Fruit fly (Drosophila melanogaster) whole organism, embryonic: ENCODE results near the gene CG5608.

ENCODE experiments used
- B-H2 ChIP-seq: fragments of 200-800 bp; sonication (Bioruptor generic); optimal IDR thresholded peaks from 2 replicates; lab custom pipeline; 2018; ENCODE audit warnings: missing biosample characterization, mild to moderate bottlenecking, missing genetic modification characterization
- CG10366 ChIP-seq: fragments of 200-800 bp; sonication (Bioruptor generic); IDR thresholded peaks from 2 replicates; pipeline ENCODE4 v1.3.6; 2022; ENCODE audit warnings: missing biosample characterization, missing genetic modification characterization
- CG10543 ChIP-seq: fragments of 200-800 bp; sonication (Bioruptor generic); optimal IDR thresholded peaks from 3 replicates; lab custom pipeline; 2017; ENCODE audit warnings: missing biosample characterization, mild to moderate bottlenecking, missing genetic modification characterization, moderate library complexity
- CG11247 ChIP-seq: fragments of 200-800 bp; sonication (Bioruptor generic); IDR thresholded peaks from 2 replicates; pipeline ENCODE4 v1.3.6; 2022; ENCODE audit warnings: missing biosample characterization, missing genetic modification characterization
- CG11723 ChIP-seq: fragments of 200-800 bp; sonication (Bioruptor generic); optimal IDR thresholded peaks from 2 replicates; lab custom pipeline; 2017; ENCODE audit warnings: missing biosample characterization, mild to moderate bottlenecking, missing genetic modification characterization
- CG1233 ChIP-seq: fragments of 200-800 bp; sonication (Bioruptor generic); optimal IDR thresholded peaks from 4 replicates; lab custom pipeline; 2018; ENCODE audit warnings: missing biosample characterization, mild to moderate bottlenecking, missing genetic modification characterization
- CG12942 ChIP-seq: fragments of 200-800 bp; sonication (Bioruptor generic); optimal IDR thresholded peaks from 3 replicates; lab custom pipeline; 2016; ENCODE audit warnings: missing biosample characterization, missing genetic modification characterization
- CG14965 ChIP-seq: fragments of 200-800 bp; sonication (Bioruptor generic); optimal IDR thresholded peaks from 2 replicates; lab custom pipeline; 2016; ENCODE audit warnings: missing biosample characterization, missing genetic modification characterization, borderline replicate concordance
- CG1529 ChIP-seq: fragments of 200-800 bp; sonication (Bioruptor generic); optimal IDR thresholded peaks from 3 replicates; lab custom pipeline; 2018; ENCODE audit warnings: missing biosample characterization, missing genetic modification characterization
- CG15479 ChIP-seq: fragments of 200-800 bp; sonication (Bioruptor generic); optimal IDR thresholded peaks from 3 replicates; lab custom pipeline; 2019; ENCODE audit warnings: missing biosample characterization, mild to moderate bottlenecking, missing genetic modification characterization, moderate library complexity
- CG17186 ChIP-seq: fragments of 200-800 bp; sonication (Bioruptor generic); optimal IDR thresholded peaks from 3 replicates; lab custom pipeline; 2017; ENCODE audit warnings: missing biosample characterization, missing genetic modification reagents, missing genetic modification characterization
- CG17361 ChIP-seq: fragments of 200-800 bp; sonication (Bioruptor generic); IDR thresholded peaks from 3 replicates; pipeline ENCODE4 v1.3.6; 2022; ENCODE audit warnings: missing biosample characterization, missing genetic modification characterization
- CG18599 ChIP-seq: fragments of 200-800 bp; sonication (Bioruptor generic); optimal IDR thresholded peaks from 3 replicates; lab custom pipeline; 2017; ENCODE audit warnings: missing biosample characterization, missing genetic modification characterization, mild to moderate bottlenecking, moderate library complexity, missing genetic modification reagents
- CG2116 ChIP-seq: fragments of 200-800 bp; sonication (Bioruptor generic); optimal IDR thresholded peaks from 3 replicates; lab custom pipeline; 2018; ENCODE audit warnings: missing biosample characterization, mild to moderate bottlenecking, missing genetic modification characterization
- CG2129 ChIP-seq: fragments of 200-800 bp; sonication (Bioruptor generic); IDR thresholded peaks from 2 replicates; pipeline ENCODE4 v1.3.6; 2022; ENCODE audit warnings: missing biosample characterization, missing genetic modification characterization; ENCODE audit not compliant: partially characterized antibody
- CG5245 ChIP-seq: fragments of 200-800 bp; sonication (Bioruptor generic); optimal IDR thresholded peaks from 3 replicates; lab custom pipeline; 2016; ENCODE audit warnings: missing biosample characterization, missing genetic modification characterization
- CG7357 ChIP-seq: fragments of 200-800 bp; sonication (Bioruptor generic); IDR thresholded peaks from 3 replicates; pipeline ENCODE4 v1.3.6; 2022; ENCODE audit warnings: missing biosample characterization, missing genetic modification characterization
- CG7963 ChIP-seq: fragments of 200-800 bp; sonication (Bioruptor generic); IDR thresholded peaks from 3 replicates; pipeline ENCODE4 v1.3.6; 2022; ENCODE audit warnings: missing biosample characterization, missing genetic modification characterization; ENCODE audit not compliant: partially characterized antibody
- CG8281 ChIP-seq: fragments of 200-800 bp; sonication (Bioruptor generic); optimal IDR thresholded peaks from 2 replicates; lab custom pipeline; 2018; ENCODE audit warnings: missing biosample characterization, mild to moderate bottlenecking, missing genetic modification characterization, moderate library complexity
- CG8478 ChIP-seq: fragments of >200 bp; optimal IDR thresholded peaks from 2 replicates; lab custom pipeline; 2018
- CG8924 ChIP-seq: fragments of 200-800 bp; optimal IDR thresholded peaks from 3 replicates; lab custom pipeline; 2019; ENCODE audit warnings: missing biosample characterization, mild to moderate bottlenecking, missing genetic modification characterization, moderate library complexity
- Drgx ChIP-seq: fragments of 200-800 bp; sonication (Bioruptor generic); IDR thresholded peaks from 2 replicates; pipeline ENCODE4 v1.3.6; 2022; ENCODE audit warnings: missing biosample characterization, missing genetic modification characterization
- E2f2 ChIP-seq: fragments of 200-800 bp; sonication (Bioruptor generic); IDR thresholded peaks from 2 replicates; pipeline ENCODE4 v1.3.6; 2022; ENCODE audit warnings: missing biosample characterization, missing genetic modification characterization
- Fer2 ChIP-seq: fragments of 200-800 bp; sonication (Bioruptor generic); optimal IDR thresholded peaks from 2 replicates; lab custom pipeline; 2018; ENCODE audit warnings: missing biosample characterization, mild to moderate bottlenecking, missing genetic modification characterization, moderate library complexity
- Fer3 ChIP-seq: fragments of 200-800 bp; sonication (Bioruptor generic); optimal IDR thresholded peaks from 2 replicates; lab custom pipeline; 2018; ENCODE audit warnings: missing biosample characterization, mild to moderate bottlenecking, missing genetic modification characterization, moderate library complexity
- HLH4C ChIP-seq: fragments of 200-800 bp; sonication (Bioruptor generic); IDR thresholded peaks from 3 replicates; pipeline ENCODE4 v1.3.6; 2022; ENCODE audit warnings: missing biosample characterization, missing genetic modification characterization; ENCODE audit not compliant: partially characterized antibody
- Hey ChIP-seq: fragments of 200-800 bp; sonication (Bioruptor generic); optimal IDR thresholded peaks from 3 replicates; lab custom pipeline; 2018; ENCODE audit warnings: missing biosample characterization, mild to moderate bottlenecking, missing genetic modification characterization
- Lim3 ChIP-seq: fragments of 200-800 bp; sonication (Bioruptor generic); IDR thresholded peaks from 2 replicates; pipeline ENCODE4 v1.3.6; 2022; ENCODE audit warnings: missing biosample characterization, missing genetic modification characterization
- MESR4 ChIP-seq: fragments of 200-800 bp; sonication (Bioruptor generic); optimal IDR thresholded peaks from 2 replicates; lab custom pipeline; 2018; ENCODE audit warnings: missing biosample characterization, mild to moderate bottlenecking, missing genetic modification characterization, moderate library complexity
- Side ChIP-seq: fragments of 200-800 bp; sonication (Bioruptor generic); optimal IDR thresholded peaks from 2 replicates; lab custom pipeline; 2016; ENCODE audit warnings: missing biosample characterization, missing genetic modification characterization
- Sin3A ChIP-seq: fragments of >200 bp; optimal IDR thresholded peaks from 2 replicates; lab custom pipeline; 2018
- Xbp1 ChIP-seq: fragments of 200-800 bp; sonication (Bioruptor generic); optimal IDR thresholded peaks from 3 replicates; lab custom pipeline; 2016; ENCODE audit warnings: missing biosample characterization, mild to moderate bottlenecking, missing genetic modification characterization
- al ChIP-seq: fragments of 200-800 bp; sonication (Bioruptor generic); IDR thresholded peaks from 2 replicates; pipeline ENCODE4 v1.3.6; 2022; ENCODE audit warnings: missing biosample characterization, missing genetic modification characterization
- aop ChIP-seq: fragments of 200-800 bp; sonication (Bioruptor generic); IDR thresholded peaks from 2 replicates; pipeline ENCODE4 v1.3.6; 2022; ENCODE audit warnings: missing biosample characterization, missing genetic modification characterization
- ase ChIP-seq: fragments of 200-800 bp; sonication (Bioruptor generic); IDR thresholded peaks from 3 replicates; pipeline ENCODE4 v1.3.6; 2022; ENCODE audit warnings: missing biosample characterization, missing genetic modification characterization
- ato ChIP-seq: fragments of 200-800 bp; sonication (Bioruptor generic); IDR thresholded peaks from 2 replicates; pipeline ENCODE4 v1.3.6; 2022; ENCODE audit warnings: missing biosample characterization, missing genetic modification characterization; ENCODE audit not compliant: partially characterized antibody
- bab2 ChIP-seq: fragments of 200-800 bp; sonication (Bioruptor generic); optimal IDR thresholded peaks from 2 replicates; lab custom pipeline; 2016; ENCODE audit warnings: missing biosample characterization, missing genetic modification characterization
- cg ChIP-seq: fragments of 200-800 bp; sonication (Bioruptor generic); optimal IDR thresholded peaks from 3 replicates; lab custom pipeline; 2019; ENCODE audit warnings: missing biosample characterization, mild to moderate bottlenecking, missing genetic modification characterization, moderate library complexity
- hth ChIP-seq: fragments of >200 bp; optimal IDR thresholded peaks from 2 replicates; lab custom pipeline; 2017; ENCODE audit warnings: inconsistent platforms
- insv ChIP-seq, 2 experiments: fragments of 200-800 bp; sonication (Bioruptor generic); optimal IDR thresholded peaks; 3 replicates each; lab custom pipeline; 2016 to 2018; ENCODE audit warnings: missing biosample characterization in 2 of 2, missing genetic modification characterization in 2 of 2
- lov ChIP-seq, 2 experiments: fragments of 200-800 bp in 1 of 2; fragments of >200 bp in 1 of 2; sonication (Bioruptor generic) in 1 of 2; IDR thresholded peaks in 1 of 2; optimal IDR thresholded peaks in 1 of 2; 2 replicates in 1 of 2; 3 replicates in 1 of 2; pipeline versions ENCODE4 v1.3.6 to Lab custom; 2017 to 2022; ENCODE audit warnings: missing biosample characterization in 1 of 2, missing genetic modification characterization in 1 of 2
- pb ChIP-seq: fragments of 200-800 bp; sonication (Bioruptor generic); optimal IDR thresholded peaks from 3 replicates; lab custom pipeline; 2016; ENCODE audit warnings: missing biosample characterization, missing genetic modification characterization
- pita ChIP-seq: fragments of 200-800 bp; sonication (Bioruptor generic); optimal IDR thresholded peaks from 2 replicates; lab custom pipeline; 2017; ENCODE audit warnings: missing biosample characterization, mild to moderate bottlenecking, missing genetic modification characterization
- pros ChIP-seq: fragments of 200-800 bp; sonication (Bioruptor generic); optimal IDR thresholded peaks from 3 replicates; lab custom pipeline; 2019; ENCODE audit warnings: missing biosample characterization, mild to moderate bottlenecking, missing genetic modification characterization, moderate library complexity
- pum ChIP-seq: fragments of 200-800 bp; sonication (Bioruptor generic); optimal IDR thresholded peaks from 2 replicates; lab custom pipeline; 2016; ENCODE audit warnings: missing biosample characterization, missing genetic modification characterization
- run ChIP-seq: fragments of 200-800 bp; sonication (Bioruptor generic); optimal IDR thresholded peaks from 3 replicates; lab custom pipeline; 2018; ENCODE audit warnings: missing biosample characterization, mild to moderate bottlenecking, missing genetic modification characterization
- sr ChIP-seq: fragments of 200-800 bp; sonication (Bioruptor generic); IDR thresholded peaks from 3 replicates; pipeline ENCODE4 v1.3.6; 2022; ENCODE audit warnings: missing biosample characterization, missing genetic modification characterization
- ssp ChIP-seq: fragments of 200-800 bp; sonication (Bioruptor generic); IDR thresholded peaks from 2 replicates; pipeline ENCODE4 v1.3.6; 2022; ENCODE audit warnings: missing biosample characterization, missing genetic modification characterization
- toy ChIP-seq: fragments of 200-800 bp; sonication (Bioruptor generic); IDR thresholded peaks from 2 replicates; pipeline ENCODE4 v1.3.6; 2022; ENCODE audit warnings: missing biosample characterization, missing genetic modification characterization
- unpg ChIP-seq: fragments of 200-800 bp; sonication (Bioruptor generic); optimal IDR thresholded peaks from 3 replicates; lab custom pipeline; 2018; ENCODE audit warnings: missing biosample characterization, mild to moderate bottlenecking, missing genetic modification characterization, moderate library complexity
- zf30C ChIP-seq: fragments of 200-800 bp; sonication (Bioruptor generic); optimal IDR thresholded peaks from 3 replicates; lab custom pipeline; 2018; ENCODE audit warnings: missing biosample characterization, mild to moderate bottlenecking, missing genetic modification characterization

Gene CG5608

dm6 chr3R:12422379-12422975, 42.6 kb downstream of the CG5608 start, which contains the start of the genes Scgbeta and CG17202 (continued):
- no peak for TF ChIP-seq CG7963 (GFP tag; lab: Robert Waterston, UW)
- TF ChIP-seq CG1529 (GFP tag; lab: Kevin White, UChicago), result no peak
- no peak for TF ChIP-seq zf30C (GFP tag; lab: Kevin White, UChicago)
- no peak for TF ChIP-seq ssp (GFP tag; lab: Robert Waterston, UW)
- TF ChIP-seq toy (GFP tag; lab: Robert Waterston, UW), result no peak
- no peak for TF ChIP-seq cg
- no peak for TF ChIP-seq run (tag; lab: Kevin White, UChicago)
- no peak for TF ChIP-seq CG5245 (GFP tag; lab: Kevin White, UChicago)
- TF ChIP-seq ase, result 0 out of 3 replicates have a peak, but pooled peaks have one; percentile 5
- no peak for TF ChIP-seq CG11247 (GFP tag; lab: Robert Waterston, UW)
- TF ChIP-seq hth (lab: Kevin White, UChicago), result no peak
- TF ChIP-seq aop (GFP tag; lab: Robert Waterston, UW), result no peak
- TF ChIP-seq CG12942 (GFP tag; lab: Kevin White, UChicago), result no peak
- TF ChIP-seq unpg (GFP tag; lab: Kevin White, UChicago), result no peak
- TF ChIP-seq insv (GFP tag; optimal IDR thresholded peaks at IDR 0.05; lab: Kevin White, UChicago), result no peak
- TF ChIP-seq CG17186 (GFP tag; lab: Kevin White, UChicago), result no peak
- no peak for TF ChIP-seq lov (optimal IDR thresholded peaks at IDR 0.05; lab: Kevin White, UChicago)
- no peak for TF ChIP-seq lov (GFP tag; IDR thresholded peaks at IDR 0.05; lab: Robert Waterston, UW)
- no peak for TF ChIP-seq CG11723
- TF ChIP-seq MESR4 (GFP tag; lab: Kevin White, UChicago), result peak; percentile 75
- no peak for TF ChIP-seq Fer2 (tag; lab: Kevin White, UChicago)
- no peak for TF ChIP-seq CG8478 (lab: Kevin White, UChicago)
- TF ChIP-seq pum, result no peak
- no peak for TF ChIP-seq CG18599
- no peak for TF ChIP-seq CG2129 (GFP tag; lab: Robert Waterston, UW)
- TF ChIP-seq CG7357 (GFP tag; lab: Robert Waterston, UW), result no peak
- TF ChIP-seq CG17361 (GFP tag; lab: Robert Waterston, UW), result no peak
- TF ChIP-seq pb (GFP tag; lab: Kevin White, UChicago), result no peak
- TF ChIP-seq HLH4C (GFP tag; lab: Robert Waterston, UW), result no peak
- peak; percentile 41 for TF ChIP-seq Xbp1 (GFP tag; lab: Kevin White, UChicago)
- TF ChIP-seq ato (GFP tag; lab: Robert Waterston, UW), result no peak
- no peak for TF ChIP-seq CG8281 (tag; lab: Kevin White, UChicago)
- no peak for TF ChIP-seq Hey (tag; lab: Kevin White, UChicago)
- peak; percentile 59 for TF ChIP-seq Sin3A
- no peak for TF ChIP-seq al (GFP tag; lab: Robert Waterston, UW)
- TF ChIP-seq Lim3 (GFP tag; lab: Robert Waterston, UW), result no peak
- peak; percentile 11 for TF ChIP-seq Side (GFP tag; lab: Kevin White, UChicago)
- no peak for TF ChIP-seq B-H2 (GFP tag; lab: Kevin White, UChicago)
- TF ChIP-seq pita (GFP tag; lab: Kevin White, UChicago), result no peak
- no peak for TF ChIP-seq CG8924 (tag; lab: Kevin White, UChicago)
- TF ChIP-seq E2f2 (GFP tag; lab: Robert Waterston, UW), result peak; percentile 72
- TF ChIP-seq CG15479 (GFP tag; lab: Kevin White, UChicago), result no peak
- TF ChIP-seq CG10543 (GFP tag; lab: Kevin White, UChicago), result no peak
- TF ChIP-seq pros (GFP tag; lab: Kevin White, UChicago), result no peak
- peak; percentile 7 for TF ChIP-seq CG2116 (GFP tag; lab: Kevin White, UChicago)
- TF ChIP-seq Fer3 (tag; lab: Kevin White, UChicago), result no peak
- TF ChIP-seq bab2 (GFP tag; lab: Kevin White, UChicago), result peak; percentile 7
- TF ChIP-seq CG14965 (GFP tag; lab: Kevin White, UChicago), result no peak
- TF ChIP-seq Drgx (GFP tag; lab: Robert Waterston, UW), result no peak
- no peak for TF ChIP-seq CG1233 (GFP tag; lab: Kevin White, UChicago)
- TF ChIP-seq CG10366, result no peak
- no peak for TF ChIP-seq sr
